Worm (Caenorhabditis elegans) whole organism, late embryonic: ENCODE measurements around the gene frpr-6.

Experiments used
- K02D7.2 ChIP-seq: sonication (generic microtip); optimal IDR thresholded peaks from 2 replicates; lab custom pipeline; 2017; ENCODE audit warnings: mild to moderate bottlenecking, missing genetic modification characterization, missing compliant biosample characterization
- Y22D7AL.16 ChIP-seq: sonication (generic microtip); optimal IDR thresholded peaks from 2 replicates; lab custom pipeline; 2016; ENCODE audit warnings: missing genetic modification characterization, missing compliant biosample characterization
- ahr-1 ChIP-seq: sonication (generic microtip); optimal IDR thresholded peaks from 2 replicates; lab custom pipeline; 2016; ENCODE audit warnings: missing genetic modification characterization, missing compliant biosample characterization
- ama-1 ChIP-seq: fragments of 150-350 bp; optimal IDR thresholded peaks from 2 replicates; lab custom pipeline; 2014
- ceh-14 ChIP-seq: sonication (generic microtip); optimal IDR thresholded peaks from 2 replicates; lab custom pipeline; 2016; ENCODE audit warnings: missing genotype, missing genetic modification characterization, missing compliant biosample characterization
- ceh-22 ChIP-seq: sonication (generic microtip); optimal IDR thresholded peaks from 2 replicates; lab custom pipeline; 2017; ENCODE audit warnings: missing biosample characterization, missing genetic modification characterization
- ceh-24 ChIP-seq: sonication (generic microtip); optimal IDR thresholded peaks from 2 replicates; lab custom pipeline; 2016; ENCODE audit warnings: mild to moderate bottlenecking, missing genetic modification characterization, missing compliant biosample characterization
- ceh-34 ChIP-seq: sonication (generic microtip); optimal IDR thresholded peaks from 2 replicates; lab custom pipeline; 2016; ENCODE audit warnings: mild to moderate bottlenecking, missing genetic modification characterization, missing compliant biosample characterization
- ceh-9 ChIP-seq: sonication (generic microtip); optimal IDR thresholded peaks from 2 replicates; lab custom pipeline; 2016; ENCODE audit warnings: mild to moderate bottlenecking, missing genetic modification characterization, inconsistent platforms, missing compliant biosample characterization
- che-1 ChIP-seq: sonication (generic microtip); optimal IDR thresholded peaks from 2 replicates; lab custom pipeline; 2016; ENCODE audit warnings: mild to moderate bottlenecking, missing genetic modification characterization, missing compliant biosample characterization
- elt-4 ChIP-seq: sonication (generic microtip); optimal IDR thresholded peaks from 2 replicates; lab custom pipeline; 2016; ENCODE audit warnings: missing genetic modification characterization, missing compliant biosample characterization
- eyg-1 ChIP-seq: sonication (generic microtip); optimal IDR thresholded peaks from 2 replicates; lab custom pipeline; 2016; ENCODE audit warnings: missing genotype, missing genetic modification characterization, missing compliant biosample characterization
- fax-1 ChIP-seq: sonication (generic microtip); optimal IDR thresholded peaks from 2 replicates; lab custom pipeline; 2016; ENCODE audit warnings: missing genotype, missing genetic modification characterization, missing compliant biosample characterization
- fkh-10 ChIP-seq: fragments of 150-350 bp; optimal IDR thresholded peaks from 2 replicates; lab custom pipeline; 2014; ENCODE audit warnings: missing biosample characterization, missing genetic modification reagents, missing genetic modification characterization
- hlh-15 ChIP-seq: sonication (generic microtip); optimal IDR thresholded peaks from 2 replicates; lab custom pipeline; 2016; ENCODE audit warnings: missing genetic modification characterization, missing compliant biosample characterization
- hlh-30 ChIP-seq: sonication (generic microtip); optimal IDR thresholded peaks from 2 replicates; lab custom pipeline; 2017; ENCODE audit warnings: antibody characterized with exemption, missing genetic modification characterization, missing compliant biosample characterization; ENCODE audit not compliant: insufficient read depth
- hlh-6 ChIP-seq: sonication (generic microtip); optimal IDR thresholded peaks from 2 replicates; lab custom pipeline; 2016; ENCODE audit warnings: missing genotype, missing genetic modification characterization, missing compliant biosample characterization
- nfya-1 ChIP-seq: sonication (generic microtip); optimal IDR thresholded peaks from 2 replicates; lab custom pipeline; 2017; ENCODE audit warnings: missing genetic modification characterization, mild to moderate bottlenecking, missing compliant biosample characterization, antibody characterized with exemption, moderate library complexity
- nhr-11 ChIP-seq: fragments of 150-350 bp; optimal IDR thresholded peaks from 2 replicates; lab custom pipeline; 2014; ENCODE audit warnings: missing biosample characterization, missing genetic modification characterization
- nhr-232 ChIP-seq: sonication (generic microtip); optimal IDR thresholded peaks from 2 replicates; lab custom pipeline; 2016; ENCODE audit warnings: missing genetic modification characterization, missing compliant biosample characterization
- pha-2 ChIP-seq: sonication (generic microtip); optimal IDR thresholded peaks from 2 replicates; lab custom pipeline; 2017; ENCODE audit warnings: mild to moderate bottlenecking, missing genetic modification characterization, missing compliant biosample characterization
- ref-2 ChIP-seq: sonication (generic microtip); optimal IDR thresholded peaks from 2 replicates; lab custom pipeline; 2016; ENCODE audit warnings: missing genetic modification characterization, missing compliant biosample characterization
- sdc-2 ChIP-seq: sonication (generic microtip); optimal IDR thresholded peaks from 2 replicates; lab custom pipeline; 2016; ENCODE audit warnings: missing genotype, missing genetic modification characterization, missing compliant biosample characterization
- sox-2 ChIP-seq: fragments of 200-800 bp; sonication (Bioruptor generic); IDR thresholded peaks from 2 replicates; pipeline ENCODE4 v1.3.6; 2022; ENCODE audit warnings: missing genetic modification reagents, missing genetic modification characterization, missing compliant biosample characterization
- tbx-2 ChIP-seq: sonication (generic microtip); optimal IDR thresholded peaks from 2 replicates; lab custom pipeline; 2016; ENCODE audit warnings: missing genetic modification characterization, missing compliant biosample characterization
- tbx-7 ChIP-seq: sonication (generic microtip); optimal IDR thresholded peaks from 2 replicates; lab custom pipeline; 2016; ENCODE audit warnings: missing genotype, missing genetic modification characterization, missing compliant biosample characterization
- unc-3 ChIP-seq, 2 experiments: fragments of 200-800 bp in 1 of 2; sonication (Bioruptor generic) in 1 of 2; sonication (generic microtip) in 1 of 2; conservative IDR thresholded peaks in 1 of 2; optimal IDR thresholded peaks in 1 of 2; 2 replicates each; pipeline versions ENCODE4 v1.3.6 to Lab custom; 2016 to 2022; ENCODE audit warnings: missing compliant biosample characterization in 2 of 2, missing genetic modification characterization in 2 of 2, missing genetic modification reagents in 1 of 2
- unc-86 ChIP-seq: sonication (generic microtip); optimal IDR thresholded peaks from 2 replicates; lab custom pipeline; 2016; ENCODE audit warnings: missing genetic modification characterization, missing compliant biosample characterization

The frpr-6 gene

DNA sequence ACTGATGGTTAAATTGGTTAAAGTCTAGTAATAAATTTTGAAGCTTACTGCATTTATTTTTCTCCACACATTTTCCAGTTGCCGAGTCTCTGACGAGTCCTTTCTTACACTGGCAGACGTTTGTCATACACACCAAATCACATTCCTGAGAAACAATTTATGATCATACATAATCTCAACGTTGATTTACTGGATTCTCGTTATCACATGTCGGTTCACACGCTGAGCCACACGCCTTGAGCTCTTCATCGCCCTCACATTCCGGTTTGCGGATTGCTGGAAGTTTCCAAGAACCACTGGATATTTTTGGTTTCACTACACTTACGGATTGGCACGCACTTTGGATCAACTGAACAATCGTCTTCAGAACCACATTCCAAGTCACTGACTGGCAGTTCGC, 45.3 kb downstream of the frpr-6 start:
- no peak for TF ChIP-seq ceh-14 (tag; lab: Kevin White, UChicago)
- TF ChIP-seq hlh-30 (tag; lab: Kevin White, UChicago), result no peak
- no peak for TF ChIP-seq eyg-1 (tag; lab: Kevin White, UChicago)
- no peak for TF ChIP-seq che-1 (tag; lab: Kevin White, UChicago)
- TF ChIP-seq unc-3 (GFP tag; conservative IDR thresholded peaks at IDR 0.05; lab: Robert Waterston, UW), result no peak
- TF ChIP-seq unc-3 (tag; optimal IDR thresholded peaks at IDR 0.05; lab: Kevin White, UChicago), result no peak

DNA sequence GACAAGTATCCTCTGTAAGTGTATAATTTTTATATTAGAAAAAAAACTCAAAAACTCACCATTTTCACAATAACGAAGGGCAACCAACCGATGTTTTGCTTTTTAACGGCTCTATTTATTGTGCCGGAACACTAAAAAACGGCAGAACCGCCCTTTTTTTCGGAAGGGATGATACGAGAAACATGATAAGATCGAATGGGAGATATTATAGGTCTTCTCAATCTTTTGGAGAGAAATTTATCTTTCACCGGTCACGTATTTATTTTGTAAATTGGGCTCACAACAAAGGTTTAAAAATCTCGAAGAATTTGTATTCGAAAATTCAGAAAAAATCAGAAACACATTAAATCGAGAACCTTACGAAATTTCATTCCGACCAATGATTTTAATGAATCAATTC, 46.2 kb downstream of the frpr-6 start, which contains the start of gene swm-1:
TSS of gene swm-1 (minus strand) at position 101 of the 400 bp plus-strand sequence.
- TF ChIP-seq pha-2 (tag; lab: Kevin White, UChicago), result no peak

DNA sequence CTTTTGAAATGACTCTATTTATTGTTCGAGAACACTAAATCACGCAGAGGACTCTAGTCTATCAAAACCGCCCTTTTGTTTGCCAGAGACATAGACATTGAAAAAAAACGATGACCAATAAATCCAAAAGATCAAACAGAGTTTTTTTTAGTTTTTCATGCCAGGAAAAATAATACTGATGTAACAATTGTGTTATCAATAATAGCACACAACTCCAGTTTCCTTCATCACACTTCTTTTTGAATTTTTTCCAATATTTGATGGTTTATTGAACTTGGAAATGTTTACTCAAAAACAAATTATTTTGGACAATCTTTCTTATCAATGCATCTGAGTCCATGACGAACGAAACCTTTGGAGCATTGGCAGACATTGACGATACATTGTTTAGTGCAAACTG, 47.0 kb downstream of the frpr-6 start, which contains the start of gene C25E10.8:
TSS of gene C25E10.8 (minus strand) at position 101 of the 400 bp plus-strand sequence.
- no peak for TF ChIP-seq ceh-34 (tag; lab: Kevin White, UChicago)
- TF ChIP-seq Y22D7AL.16 (tag; lab: Kevin White, UChicago), result no peak
- TF ChIP-seq ceh-14 (tag; lab: Kevin White, UChicago), result no peak
- TF ChIP-seq hlh-15 (tag; lab: Kevin White, UChicago), result no peak
- no peak for TF ChIP-seq nhr-232 (tag; lab: Kevin White, UChicago)
- no peak for TF ChIP-seq sdc-2 (tag; lab: Kevin White, UChicago)
- no peak for TF ChIP-seq nfya-1 (tag; lab: Kevin White, UChicago)

DNA sequence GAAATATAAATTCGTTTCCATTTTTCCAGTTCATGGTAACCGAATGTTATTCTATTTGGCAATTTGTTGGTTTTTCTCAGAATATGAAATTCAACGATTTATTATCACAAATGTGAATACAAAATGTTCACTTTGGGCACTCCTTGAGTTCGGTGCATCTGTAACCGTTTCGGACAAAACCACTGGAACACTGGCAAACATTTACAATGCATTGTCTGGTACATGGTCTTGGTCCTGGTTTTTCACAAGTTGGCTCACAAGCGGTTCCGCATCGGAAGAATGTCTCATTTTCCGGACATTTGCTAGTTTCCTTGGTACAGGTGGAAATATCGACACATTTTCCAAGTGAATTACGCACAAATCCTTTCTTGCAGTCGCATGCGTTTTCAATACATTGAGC, 47.7 kb downstream of the frpr-6 start:
- TF ChIP-seq elt-4 (tag; lab: Kevin White, UChicago) (no peak), ceh-22 (tag; lab: Kevin White, UChicago) (no peak), unc-86 (tag; lab: Kevin White, UChicago) (no peak), hlh-6 (tag; lab: Kevin White, UChicago) (no peak), sox-2 (GFP tag; lab: Robert Waterston, UW) (no peak)

DNA sequence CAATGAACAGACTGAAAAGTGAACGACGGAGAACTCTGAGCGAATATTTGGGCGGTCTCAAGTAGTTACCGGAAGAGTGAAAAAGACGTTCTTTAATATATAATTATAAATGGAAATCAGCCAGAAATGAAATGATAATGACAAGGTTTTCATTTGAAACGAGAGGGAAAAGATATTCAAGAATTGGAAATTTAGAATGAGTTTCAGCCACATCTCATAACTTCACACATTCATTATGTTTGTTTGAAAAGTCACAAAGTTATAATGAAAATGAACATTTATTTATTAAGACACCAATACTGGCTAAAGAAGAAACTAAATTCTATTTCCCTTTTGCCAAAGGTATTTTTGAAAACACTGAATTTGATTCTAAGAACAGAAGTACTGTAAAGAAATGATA, 49.9 kb downstream of the frpr-6 start, which contains the start of gene C25E10.7:
TSS of gene C25E10.7 (minus strand) at position 101 of the 400 bp plus-strand sequence.
- TF ChIP-seq ama-1, result no peak
- no peak for TF ChIP-seq Y22D7AL.16 (tag; lab: Kevin White, UChicago)
- no peak for TF ChIP-seq ref-2 (tag; lab: Kevin White, UChicago)
- TF ChIP-seq ceh-9 (tag; lab: Kevin White, UChicago), result no peak
- no peak for TF ChIP-seq ahr-1 (tag; lab: Kevin White, UChicago)
- TF ChIP-seq tbx-2 (tag; lab: Kevin White, UChicago), result no peak
- no peak for TF ChIP-seq nhr-11 (tag; lab: Kevin White, UChicago)
- TF ChIP-seq che-1 (tag; lab: Kevin White, UChicago), result no peak
- TF ChIP-seq fkh-10 (GFP tag; lab: Kevin White, UChicago), result no peak
- TF ChIP-seq K02D7.2 (tag; lab: Kevin White, UChicago), result no peak
- TF ChIP-seq tbx-7 (tag; lab: Kevin White, UChicago), result no peak
- no peak for TF ChIP-seq fax-1
- no peak for TF ChIP-seq ceh-24
- TF ChIP-seq, all 69 proteins: peak for 0
